Fruit fly (Drosophila melanogaster) whole organism, embryonic: Measurements from ENCODE around the gene eIF3h.
A peak's percentile ranks its signal among the peaks of the same experiment; 100 is the strongest.

Experiments used
- CG10543 ChIP-seq: fragments of 200-800 bp; sonication (Bioruptor generic); optimal IDR thresholded peaks from 3 replicates; lab custom pipeline; 2017; ENCODE audit warnings: missing biosample characterization, mild to moderate bottlenecking, missing genetic modification characterization, moderate library complexity
- CG12744 ChIP-seq: fragments of 200-800 bp; sonication (Bioruptor generic); optimal IDR thresholded peaks from 2 replicates; lab custom pipeline; 2016; ENCODE audit warnings: missing biosample characterization, missing genetic modification characterization
- CG12769 ChIP-seq: fragments of 200-800 bp; sonication (Bioruptor generic); optimal IDR thresholded peaks from 2 replicates; lab custom pipeline; 2019; ENCODE audit warnings: missing biosample characterization, mild to moderate bottlenecking, missing genetic modification characterization, moderate library complexity
- CG15479 ChIP-seq: fragments of 200-800 bp; sonication (Bioruptor generic); optimal IDR thresholded peaks from 3 replicates; lab custom pipeline; 2019; ENCODE audit warnings: missing biosample characterization, mild to moderate bottlenecking, missing genetic modification characterization, moderate library complexity
- CG16813 ChIP-seq: fragments of 200-800 bp; sonication (Bioruptor generic); IDR thresholded peaks from 3 replicates; pipeline ENCODE4 v1.3.6; 2022; ENCODE audit warnings: missing biosample characterization, missing genetic modification characterization; ENCODE audit not compliant: partially characterized antibody
- CG17829 ChIP-seq: fragments of 200-800 bp; optimal IDR thresholded peaks from 2 replicates; lab custom pipeline; 2019; ENCODE audit warnings: missing biosample characterization, mild to moderate bottlenecking, missing genetic modification characterization, moderate library complexity
- CG2129 ChIP-seq: fragments of 200-800 bp; sonication (Bioruptor generic); IDR thresholded peaks from 2 replicates; pipeline ENCODE4 v1.3.6; 2022; ENCODE audit warnings: missing biosample characterization, missing genetic modification characterization; ENCODE audit not compliant: partially characterized antibody
- CG2712 ChIP-seq: fragments of 200-800 bp; optimal IDR thresholded peaks from 3 replicates; lab custom pipeline; 2019; ENCODE audit warnings: missing biosample characterization, mild to moderate bottlenecking, missing genetic modification characterization, moderate library complexity
- CG2875 ChIP-seq: fragments of 200-800 bp; sonication (Bioruptor generic); optimal IDR thresholded peaks from 2 replicates; lab custom pipeline; 2017; ENCODE audit warnings: missing biosample characterization, mild to moderate bottlenecking, missing genetic modification characterization, missing genetic modification reagents
- CG31365 ChIP-seq: fragments of 200-800 bp; sonication (Bioruptor generic); optimal IDR thresholded peaks from 2 replicates; lab custom pipeline; 2018; ENCODE audit warnings: missing biosample characterization, mild to moderate bottlenecking, missing genetic modification characterization
- CG31388 ChIP-seq: fragments of 200-800 bp; sonication (Bioruptor generic); optimal IDR thresholded peaks from 2 replicates; lab custom pipeline; 2016; ENCODE audit warnings: missing biosample characterization, missing genetic modification characterization
- CG33557 ChIP-seq: fragments of 200-800 bp; sonication (Bioruptor generic); optimal IDR thresholded peaks from 2 replicates; lab custom pipeline; 2019; ENCODE audit warnings: missing biosample characterization, mild to moderate bottlenecking, missing genetic modification characterization, moderate library complexity
- CG4424 ChIP-seq: fragments of 200-800 bp; sonication (Bioruptor generic); optimal IDR thresholded peaks from 3 replicates; lab custom pipeline; 2016; ENCODE audit warnings: missing biosample characterization, missing genetic modification characterization
- CG4617 ChIP-seq: fragments of 200-800 bp; sonication (Bioruptor generic); optimal IDR thresholded peaks from 3 replicates; lab custom pipeline; 2016; ENCODE audit warnings: missing biosample characterization, missing genetic modification characterization, borderline replicate concordance
- CG4820 ChIP-seq: fragments of 200-800 bp; sonication (Bioruptor generic); optimal IDR thresholded peaks from 3 replicates; lab custom pipeline; 2016; ENCODE audit warnings: missing biosample characterization, missing genetic modification characterization
- CG5180 ChIP-seq: fragments of 200-800 bp; sonication (Bioruptor generic); optimal IDR thresholded peaks from 3 replicates; lab custom pipeline; 2017; ENCODE audit warnings: missing biosample characterization, missing genetic modification characterization, mild to moderate bottlenecking, moderate library complexity, missing genetic modification reagents
- CG6654 ChIP-seq: fragments of 200-800 bp; sonication (Bioruptor generic); optimal IDR thresholded peaks from 2 replicates; lab custom pipeline; 2017; ENCODE audit warnings: missing biosample characterization, mild to moderate bottlenecking, missing genetic modification characterization
- CG8924 ChIP-seq: fragments of 200-800 bp; optimal IDR thresholded peaks from 3 replicates; lab custom pipeline; 2019; ENCODE audit warnings: missing biosample characterization, mild to moderate bottlenecking, missing genetic modification characterization, moderate library complexity
- D19A ChIP-seq: fragments of 200-800 bp; optimal IDR thresholded peaks from 3 replicates; lab custom pipeline; 2019; ENCODE audit warnings: missing biosample characterization, mild to moderate bottlenecking, missing genetic modification characterization, moderate library complexity
- Deaf1 ChIP-seq: fragments of 200-800 bp; optimal IDR thresholded peaks from 3 replicates; lab custom pipeline; 2019; ENCODE audit warnings: missing biosample characterization, mild to moderate bottlenecking, missing genetic modification characterization, moderate library complexity
- Dref ChIP-seq: fragments of 200-800 bp; sonication (Bioruptor generic); IDR thresholded peaks from 2 replicates; pipeline ENCODE4 v1.3.6; 2022; ENCODE audit warnings: missing biosample characterization, missing genetic modification characterization
- HmgD ChIP-seq: fragments of 200-800 bp; sonication (Bioruptor generic); optimal IDR thresholded peaks from 3 replicates; lab custom pipeline; 2016; ENCODE audit warnings: missing biosample characterization, missing genetic modification characterization
- Mes4 ChIP-seq: fragments of 200-800 bp; sonication (Bioruptor generic); optimal IDR thresholded peaks from 2 replicates; lab custom pipeline; 2016; ENCODE audit warnings: missing biosample characterization, missing genetic modification characterization
- Neu2 ChIP-seq: fragments of 200-800 bp; sonication (Bioruptor generic); optimal IDR thresholded peaks from 3 replicates; lab custom pipeline; 2016; ENCODE audit warnings: missing biosample characterization, missing genetic modification characterization, borderline replicate concordance
- NfI ChIP-seq: fragments of 200-800 bp; sonication (Bioruptor generic); optimal IDR thresholded peaks from 3 replicates; lab custom pipeline; 2018; ENCODE audit warnings: missing biosample characterization, mild to moderate bottlenecking, missing genetic modification characterization, moderate library complexity
- Ptx1 ChIP-seq: fragments of 200-800 bp; sonication (Bioruptor generic); IDR thresholded peaks from 2 replicates; pipeline ENCODE4 v1.3.6; 2022; ENCODE audit warnings: missing biosample characterization, missing genetic modification characterization
- Spps ChIP-seq: fragments of 200-800 bp; sonication (Bioruptor generic); optimal IDR thresholded peaks from 2 replicates; lab custom pipeline; 2018; ENCODE audit warnings: missing biosample characterization, mild to moderate bottlenecking, missing genetic modification characterization
- al ChIP-seq: fragments of 200-800 bp; sonication (Bioruptor generic); IDR thresholded peaks from 2 replicates; pipeline ENCODE4 v1.3.6; 2022; ENCODE audit warnings: missing biosample characterization, missing genetic modification characterization
- az2 ChIP-seq: fragments of 200-800 bp; sonication (Bioruptor generic); optimal IDR thresholded peaks from 3 replicates; lab custom pipeline; 2016; ENCODE audit warnings: missing biosample characterization, missing genetic modification characterization
- caup ChIP-seq: fragments of 200-800 bp; sonication (Bioruptor generic); optimal IDR thresholded peaks from 3 replicates; lab custom pipeline; 2017; ENCODE audit warnings: missing biosample characterization, mild to moderate bottlenecking, missing genetic modification characterization, moderate library complexity; ENCODE audit not compliant: severe bottlenecking
- chif ChIP-seq, 2 experiments: fragments of 200-800 bp; sonication (Bioruptor generic); optimal IDR thresholded peaks; 3 replicates each; lab custom pipeline; 2016; ENCODE audit warnings: missing biosample characterization in 2 of 2, missing genetic modification characterization in 2 of 2
- ci ChIP-seq: fragments of 200-800 bp; sonication (Bioruptor generic); IDR thresholded peaks from 3 replicates; pipeline ENCODE4 v1.3.6; 2022; ENCODE audit warnings: missing biosample characterization, missing genetic modification characterization
- dysf ChIP-seq: fragments of 200-800 bp; sonication (Bioruptor generic); IDR thresholded peaks from 3 replicates; pipeline ENCODE4 v1.3.6; 2022; ENCODE audit warnings: missing biosample characterization, missing genetic modification characterization
- fd102C ChIP-seq: fragments of 200-800 bp; sonication (Bioruptor generic); optimal IDR thresholded peaks from 2 replicates; lab custom pipeline; 2018; ENCODE audit warnings: missing biosample characterization, mild to moderate bottlenecking, missing genetic modification characterization, moderate library complexity
- fru ChIP-seq: fragments of >200 bp; optimal IDR thresholded peaks from 2 replicates; lab custom pipeline; 2017
- gfzf ChIP-seq: fragments of 200-800 bp; sonication (Bioruptor generic); optimal IDR thresholded peaks from 2 replicates; lab custom pipeline; 2016; ENCODE audit warnings: missing biosample characterization, mild to moderate bottlenecking, missing genetic modification characterization, moderate library complexity
- gsb ChIP-seq: fragments of 200-800 bp; sonication (Bioruptor generic); IDR thresholded peaks from 2 replicates; pipeline ENCODE4 v1.3.6; 2022; ENCODE audit warnings: missing biosample characterization, missing genetic modification characterization
- insv ChIP-seq, 2 experiments: fragments of 200-800 bp; sonication (Bioruptor generic); optimal IDR thresholded peaks; 3 replicates each; lab custom pipeline; 2016 to 2018; ENCODE audit warnings: missing biosample characterization in 2 of 2, missing genetic modification characterization in 2 of 2
- jigr1 ChIP-seq: fragments of 200-800 bp; sonication (Bioruptor generic); IDR thresholded peaks from 3 replicates; pipeline ENCODE4 v1.3.6; 2022; ENCODE audit warnings: missing biosample characterization, missing genetic modification characterization
- nmo ChIP-seq: fragments of 200-800 bp; sonication (Bioruptor generic); optimal IDR thresholded peaks from 2 replicates; lab custom pipeline; 2018; ENCODE audit warnings: missing biosample characterization, mild to moderate bottlenecking, missing genetic modification characterization, moderate library complexity
- pita ChIP-seq: fragments of 200-800 bp; sonication (Bioruptor generic); optimal IDR thresholded peaks from 2 replicates; lab custom pipeline; 2017; ENCODE audit warnings: missing biosample characterization, mild to moderate bottlenecking, missing genetic modification characterization
- run ChIP-seq: fragments of 200-800 bp; sonication (Bioruptor generic); optimal IDR thresholded peaks from 3 replicates; lab custom pipeline; 2018; ENCODE audit warnings: missing biosample characterization, mild to moderate bottlenecking, missing genetic modification characterization
- sc ChIP-seq, 3 experiments: fragments of >200 bp in 2 of 3; fragments of 200-800 bp in 1 of 3; sonication (Bioruptor generic) in 1 of 3; optimal IDR thresholded peaks; 2 replicates in 2 of 3; 3 replicates in 1 of 3; lab custom pipeline; 2017; ENCODE audit warnings: mild to moderate bottlenecking in 1 of 3, missing biosample characterization in 1 of 3, missing genetic modification characterization in 1 of 3, missing genetic modification reagents in 1 of 3
- sens-2 ChIP-seq: fragments of 200-800 bp; sonication (Bioruptor generic); IDR thresholded peaks from 2 replicates; pipeline ENCODE4 v1.3.6; 2022; ENCODE audit warnings: missing biosample characterization, missing genetic modification characterization
- sim ChIP-seq: fragments of 200-800 bp; sonication (Bioruptor generic); IDR thresholded peaks from 2 replicates; pipeline ENCODE4 v1.3.6; 2022; ENCODE audit warnings: missing biosample characterization, missing genetic modification characterization
- tll ChIP-seq, 2 experiments: fragments of 200-800 bp in 1 of 2; fragments of >200 bp in 1 of 2; sonication (Bioruptor generic) in 1 of 2; optimal IDR thresholded peaks; 2 replicates each; lab custom pipeline; 2017 to 2019; ENCODE audit warnings: missing biosample characterization in 2 of 2, missing genetic modification characterization in 2 of 2, mild to moderate bottlenecking in 1 of 2, moderate library complexity in 1 of 2
- tup ChIP-seq: fragments of 200-800 bp; sonication (Bioruptor generic); optimal IDR thresholded peaks from 2 replicates; lab custom pipeline; 2016; ENCODE audit warnings: missing biosample characterization, mild to moderate bottlenecking, missing genetic modification characterization, moderate library complexity
- unc-4 ChIP-seq: fragments of 200-800 bp; sonication (Bioruptor generic); IDR thresholded peaks from 2 replicates; pipeline ENCODE4 v1.3.6; 2022; ENCODE audit warnings: missing biosample characterization, missing genetic modification characterization; ENCODE audit not compliant: partially characterized antibody

eIF3h gene

dm6 chr2L:5009306-5010030 lies 43.4 kb downstream of the eIF3h start, which contains the start of gene Rtnl1 (continued):
- TF ChIP-seq CG4820 (GFP tag; lab: Kevin White, UChicago) (no peak), CG6654 (GFP tag; lab: Kevin White, UChicago) (peak; percentile 10), CG2875 (GFP tag; lab: Kevin White, UChicago) (no peak), CG15479 (GFP tag; lab: Kevin White, UChicago) (peak; percentile 31), Mes4 (GFP tag; lab: Kevin White, UChicago) (no peak), sc (optimal IDR thresholded peaks at IDR 0.05; lab: Kevin White, UChicago) (no peak), sc (GFP tag; optimal IDR thresholded peaks at IDR 0.05; lab: Kevin White, UChicago) (no peak), CG8924 (tag; lab: Kevin White, UChicago) (peak; percentile 20), tup (no peak), gfzf (GFP tag; lab: Kevin White, UChicago) (peak; percentile 99), nmo (peak; percentile 76), pita (GFP tag; lab: Kevin White, UChicago) (peak; percentile 93), CG4424 (GFP tag; lab: Kevin White, UChicago) (peak; percentile 24), CG5180 (GFP tag; lab: Kevin White, UChicago) (no peak), ci (GFP tag; lab: Robert Waterston, UW) (peak; percentile 57; the same call in 2 of the 3 replicates), CG2129 (peak; percentile 80), CG12744 (GFP tag; lab: Kevin White, UChicago) (peak; percentile 46), caup (peak; percentile 8), insv (GFP tag; optimal IDR thresholded peaks at IDR 0.05; lab: Kevin White, UChicago) (peak; percentile 87 to 98), al (GFP tag; lab: Robert Waterston, UW) (peak; percentile 37; the same call in 1 of the 2 replicates), CG10543 (GFP tag; lab: Kevin White, UChicago) (peak; percentile 6), HmgD (GFP tag; lab: Kevin White, UChicago) (peak; percentile 88), CG31365 (tag; lab: Kevin White, UChicago) (peak; percentile 47), CG31388 (GFP tag; lab: Kevin White, UChicago) (no peak), D19A (no peak), jigr1 (GFP tag; lab: Robert Waterston, UW) (no peak), Neu2 (GFP tag; lab: Kevin White, UChicago) (no peak), Ptx1 (GFP tag; lab: Robert Waterston, UW) (no peak), run (no peak), unc-4 (GFP tag; lab: Robert Waterston, UW) (peak; percentile 94), CG17829 (tag; lab: Kevin White, UChicago) (peak; percentile 68), CG12769 (tag; lab: Kevin White, UChicago) (no peak), CG16813 (peak; percentile 93), az2 (GFP tag; lab: Kevin White, UChicago) (peak; percentile 3), CG2712 (peak; percentile 60), sim (GFP tag; lab: Robert Waterston, UW) (no peak), gsb (no peak), NfI (GFP tag; lab: Kevin White, UChicago) (no peak), CG4617 (GFP tag; lab: Kevin White, UChicago) (peak; percentile 81), fd102C (GFP tag; lab: Kevin White, UChicago) (no peak), sens-2 (GFP tag; lab: Robert Waterston, UW) (no peak), fru (no peak), Dref (GFP tag; lab: Robert Waterston, UW) (peak; percentile 69), dysf (GFP tag; lab: Robert Waterston, UW) (0 out of 3 replicates have a peak, but pooled peaks have one; percentile 12), CG33557 (GFP tag; lab: Kevin White, UChicago) (no peak), tll (GFP tag; optimal IDR thresholded peaks at IDR 0.05; lab: Kevin White, UChicago) (no peak), Spps (tag; lab: Kevin White, UChicago) (no peak), Deaf1 (tag; lab: Kevin White, UChicago) (peak; percentile 29), chif (GFP tag; optimal IDR thresholded peaks at IDR 0.05; lab: Kevin White, UChicago) (peak in 1 of 2 experiments; percentile 35)
